Fruit fly (Drosophila melanogaster): ENCODE data around the gene CG15506.

DNA sequence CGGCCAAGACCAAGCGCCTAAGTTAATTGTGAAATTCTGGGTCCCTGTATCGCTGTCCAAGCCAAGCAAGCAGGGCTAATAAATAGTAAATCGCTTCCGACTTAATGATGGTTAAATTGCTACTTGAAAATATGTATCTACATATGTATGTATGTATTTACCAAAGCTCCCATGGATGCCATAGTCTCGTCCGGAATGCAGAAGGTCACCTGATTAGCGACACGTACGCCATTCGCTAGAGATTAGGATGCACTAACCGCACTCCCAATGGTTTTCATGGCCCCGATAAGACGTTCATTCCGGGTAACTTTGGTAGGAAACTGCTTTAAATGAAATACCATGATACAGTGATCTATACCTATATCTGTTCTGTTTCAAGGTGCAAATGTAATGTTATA lies 40.3 kb downstream of the CG15506 start:
- TF ChIP-seq Sin3A (optimal IDR thresholded peaks at IDR 0.05), result no peak
- TF ChIP-seq psq (optimal IDR thresholded peaks at IDR 0.05), result no peak
- no peak for TF ChIP-seq insv (optimal IDR thresholded peaks at IDR 0.05)
- no peak for TF ChIP-seq Myc (optimal IDR thresholded peaks at IDR 0.05)
- TF ChIP-seq h (optimal IDR thresholded peaks at IDR 0.05), result no peak

Measured in Kc167 (cell line).